Worm (Caenorhabditis elegans) whole organism, L1 larva: ENCODE measurements around the gene cyp-29A4.

Experiments used
- C04F5.9 ChIP-seq: sonication (generic microtip); optimal IDR thresholded peaks from 2 replicates; lab custom pipeline; 2016; ENCODE audit warnings: missing genetic modification characterization, missing compliant biosample characterization
- C16A3.4 ChIP-seq: fragments of 150-350 bp; optimal IDR thresholded peaks from 2 replicates; lab custom pipeline; 2014; ENCODE audit warnings: missing biosample characterization, missing genetic modification characterization
- aha-1 ChIP-seq: fragments of 150-350 bp; optimal IDR thresholded peaks from 2 replicates; lab custom pipeline; 2014; ENCODE audit warnings: missing biosample characterization, missing genetic modification characterization
- aly-2 ChIP-seq: fragments of 150-350 bp; optimal IDR thresholded peaks from 2 replicates; lab custom pipeline; 2014; ENCODE audit warnings: missing biosample characterization, missing genetic modification characterization
- ama-1 ChIP-seq: fragments of 150-350 bp; optimal IDR thresholded peaks from 2 replicates; lab custom pipeline; 2014
- ceh-8 ChIP-seq: fragments of 200-800 bp; sonication (Bioruptor generic); optimal IDR thresholded peaks from 2 replicates; lab custom pipeline; 2018; ENCODE audit warnings: mild to moderate bottlenecking, missing genetic modification characterization, moderate library complexity, missing compliant biosample characterization
- ces-1 ChIP-seq: fragments of 150-350 bp; optimal IDR thresholded peaks from 2 replicates; lab custom pipeline; 2014; ENCODE audit warnings: missing biosample characterization, missing genetic modification reagents, missing genetic modification characterization
- dpl-1 ChIP-seq, 3 experiments: fragments of 150-350 bp in 2 of 3; sonication (generic microtip) in 1 of 3; optimal IDR thresholded peaks; 2 replicates each; lab custom pipeline; 2014 to 2017; ENCODE audit warnings: missing biosample characterization in 3 of 3, missing genetic modification characterization in 3 of 3, missing genetic modification reagents in 3 of 3
- efl-1 ChIP-seq, 4 experiments: fragments of 150-350 bp; optimal IDR thresholded peaks in 3 of 4; peaks in 1 of 4; 1 replicate in 1 of 4; 2 replicates in 3 of 4; lab custom pipeline; 2014; ENCODE audit warnings: missing biosample characterization in 2 of 4, missing genetic modification characterization in 2 of 4, missing genetic modification reagents in 2 of 4
- egl-13 ChIP-seq: sonication (generic microtip); optimal IDR thresholded peaks from 2 replicates; lab custom pipeline; 2016; ENCODE audit warnings: missing genotype, missing genetic modification reagents, missing genetic modification characterization, missing compliant biosample characterization
- elt-2 ChIP-seq: sonication (generic microtip); optimal IDR thresholded peaks from 2 replicates; lab custom pipeline; 2016; ENCODE audit warnings: missing genetic modification characterization, mild to moderate bottlenecking, inconsistent platforms, missing compliant biosample characterization, missing genetic modification reagents
- elt-3 ChIP-seq, 6 experiments: fragments of 150-350 bp in 1 of 6; sonication (generic microtip); optimal IDR thresholded peaks; 2 replicates each; lab custom pipeline; 2017 to 2018; ENCODE audit warnings: missing biosample characterization in 6 of 6, missing genetic modification characterization in 6 of 6, inconsistent platforms in 1 of 6
- fkh-8 ChIP-seq: sonication (generic microtip); optimal IDR thresholded peaks from 2 replicates; lab custom pipeline; 2016; ENCODE audit warnings: mild to moderate bottlenecking, missing genetic modification characterization, missing compliant biosample characterization
- hlh-17 ChIP-seq: fragments of 200-800 bp; sonication (Bioruptor generic); optimal IDR thresholded peaks from 2 replicates; lab custom pipeline; 2018; ENCODE audit warnings: missing genetic modification characterization, mild to moderate bottlenecking, missing compliant biosample characterization, moderate library complexity, borderline replicate concordance
- hlh-4 ChIP-seq: sonication (generic microtip); optimal IDR thresholded peaks from 2 replicates; lab custom pipeline; 2016; ENCODE audit warnings: mild to moderate bottlenecking, missing genetic modification characterization, missing compliant biosample characterization
- hpl-2 ChIP-seq: fragments of 150-350 bp; optimal IDR thresholded peaks from 2 replicates; lab custom pipeline; 2014; ENCODE audit warnings: missing biosample characterization, missing genetic modification reagents, missing genetic modification characterization
- lin-35 ChIP-seq, 2 experiments: fragments of 150-350 bp; optimal IDR thresholded peaks; 2 replicates each; lab custom pipeline; 2014; ENCODE audit warnings: missing biosample characterization in 2 of 2, missing genetic modification characterization in 2 of 2, missing genetic modification reagents in 2 of 2
- lsy-2 ChIP-seq, 2 experiments: fragments of 150-350 bp; optimal IDR thresholded peaks; 2 replicates each; lab custom pipeline; 2014; ENCODE audit warnings: missing biosample characterization in 2 of 2, missing genetic modification characterization in 2 of 2
- mab-9 ChIP-seq: fragments of 200-800 bp; sonication (Bioruptor generic); IDR thresholded peaks from 2 replicates; pipeline ENCODE4 v1.3.6; 2022; ENCODE audit warnings: missing genetic modification reagents, missing genetic modification characterization, missing compliant biosample characterization
- mdl-1 ChIP-seq, 2 experiments: fragments of 150-350 bp; optimal IDR thresholded peaks; 2 replicates each; lab custom pipeline; 2014 to 2017; ENCODE audit warnings: missing biosample characterization in 2 of 2, missing genetic modification characterization in 2 of 2, inconsistent platforms in 1 of 2
- nhr-11 ChIP-seq: fragments of 150-350 bp; optimal IDR thresholded peaks from 2 replicates; lab custom pipeline; 2014; ENCODE audit warnings: missing biosample characterization, missing genetic modification characterization
- nhr-20 ChIP-seq: sonication (generic microtip); optimal IDR thresholded peaks from 2 replicates; lab custom pipeline; 2016; ENCODE audit warnings: mild to moderate bottlenecking, missing genetic modification characterization, missing compliant biosample characterization
- nhr-237 ChIP-seq: fragments of 150-350 bp; optimal IDR thresholded peaks from 2 replicates; lab custom pipeline; 2014; ENCODE audit warnings: missing biosample characterization, missing genetic modification characterization
- nhr-71 ChIP-seq: sonication (generic microtip); optimal IDR thresholded peaks from 2 replicates; lab custom pipeline; 2016; ENCODE audit warnings: mild to moderate bottlenecking, missing genetic modification characterization, moderate library complexity, missing compliant biosample characterization
- nhr-76 ChIP-seq: sonication (generic microtip); optimal IDR thresholded peaks from 2 replicates; lab custom pipeline; 2017; ENCODE audit warnings: missing biosample characterization, missing genetic modification characterization
- nhr-84 ChIP-seq: sonication (generic microtip); optimal IDR thresholded peaks from 2 replicates; lab custom pipeline; 2017; ENCODE audit warnings: missing biosample characterization, missing genetic modification characterization
- pax-3 ChIP-seq: fragments of 200-800 bp; sonication (Bioruptor generic); optimal IDR thresholded peaks from 2 replicates; lab custom pipeline; 2018; ENCODE audit warnings: mild to moderate bottlenecking, missing genetic modification characterization, moderate library complexity, missing compliant biosample characterization
- snu-23 ChIP-seq: sonication (generic microtip); optimal IDR thresholded peaks from 2 replicates; lab custom pipeline; 2016; ENCODE audit warnings: missing genetic modification characterization, missing compliant biosample characterization
- sptf-1 ChIP-seq: fragments of 150-350 bp; optimal IDR thresholded peaks from 2 replicates; lab custom pipeline; 2014; ENCODE audit warnings: missing biosample characterization, missing genetic modification characterization
- tlp-1 ChIP-seq: fragments of 150-350 bp; optimal IDR thresholded peaks from 2 replicates; lab custom pipeline; 2014; ENCODE audit warnings: missing biosample characterization, missing genetic modification characterization
- unc-30 ChIP-seq: sonication (generic microtip); optimal IDR thresholded peaks from 2 replicates; lab custom pipeline; 2017; ENCODE audit warnings: missing biosample characterization, missing genetic modification characterization
- vab-15 ChIP-seq: sonication (generic microtip); optimal IDR thresholded peaks from 2 replicates; lab custom pipeline; 2017; ENCODE audit warnings: missing genotype, mild to moderate bottlenecking, missing genetic modification characterization, missing compliant biosample characterization
- zag-1 ChIP-seq: fragments of 150-350 bp; optimal IDR thresholded peaks from 2 replicates; lab custom pipeline; 2014; ENCODE audit warnings: missing biosample characterization, missing genetic modification characterization
- ztf-4 ChIP-seq: fragments of 150-350 bp; optimal IDR thresholded peaks from 2 replicates; lab custom pipeline; 2014; ENCODE audit warnings: missing biosample characterization, missing genetic modification characterization

Gene cyp-29A4

DNA sequence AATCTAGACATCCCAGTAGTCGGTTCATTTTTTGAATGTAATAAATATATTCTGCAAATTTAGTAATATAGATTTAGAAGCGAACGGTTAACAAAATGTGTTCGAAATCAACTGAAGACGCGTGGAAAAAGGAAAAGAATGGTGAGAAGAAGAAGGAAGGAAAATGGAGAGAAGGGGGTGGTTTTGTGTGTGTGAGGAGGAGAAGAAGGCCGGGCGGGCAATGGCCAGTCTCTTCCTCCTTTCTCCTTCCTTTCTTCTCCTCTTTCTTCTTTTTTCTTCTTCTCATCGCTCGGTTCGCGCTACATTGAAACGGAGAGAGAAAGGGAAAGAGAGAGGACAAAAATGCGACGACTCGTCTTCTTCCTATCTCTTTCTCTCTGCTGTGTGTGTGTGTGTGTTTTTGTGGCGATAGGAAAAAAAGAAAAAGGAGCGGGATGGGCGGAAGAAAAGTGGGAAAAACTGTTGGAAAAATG is 37.6 kb downstream of the cyp-29A4 start, which contains the start of gene ztf-9 (continued):
- no peak for TF ChIP-seq unc-30 (tag; lab: Kevin White, UChicago)
- peak; percentile 17 for TF ChIP-seq nhr-20 (tag; lab: Kevin White, UChicago)
- TF ChIP-seq dpl-1 (GFP tag; optimal IDR thresholded peaks at IDR 0.05; lab: Kevin White, UChicago), result peak in 2 of 3 experiments; percentile 5 to 33
- no peak for TF ChIP-seq mab-9 (GFP tag; lab: Robert Waterston, UW)
- peak in 1 of 2 experiments; percentile 76 for TF ChIP-seq lsy-2 (tag; optimal IDR thresholded peaks at IDR 0.05; lab: Kevin White, UChicago)
- TF ChIP-seq lin-35 (GFP tag; optimal IDR thresholded peaks at IDR 0.05; lab: Kevin White, UChicago), result peak; percentile 16 to 47
- TF ChIP-seq fkh-8, result no peak
- TF ChIP-seq mdl-1 (tag; optimal IDR thresholded peaks at IDR 0.05; lab: Kevin White, UChicago), result no peak
- TF ChIP-seq ztf-4, result no peak
- no peak for TF ChIP-seq hlh-4 (tag; lab: Kevin White, UChicago)
- TF ChIP-seq aha-1, result no peak
- peak; percentile 40 for TF ChIP-seq C16A3.4
- TF ChIP-seq ces-1 (GFP tag; lab: Kevin White, UChicago), result no peak
- TF ChIP-seq snu-23 (GFP tag; lab: Kevin White, UChicago), result peak; percentile 59
- no peak for TF ChIP-seq nhr-11
- TF ChIP-seq nhr-237 (tag; lab: Kevin White, UChicago), result no peak
- peak; percentile 40 for TF ChIP-seq nhr-71 (tag; lab: Kevin White, UChicago)
- TF ChIP-seq hpl-2 (GFP tag; lab: Kevin White, UChicago), result no peak
- TF ChIP-seq C04F5.9 (tag; lab: Kevin White, UChicago), result no peak
- TF ChIP-seq, all 84 proteins: peak for 24

ce11 chrV:9692649-9693112 is 38.1 kb downstream of the cyp-29A4 start, which contains the start of gene ZK287.7:
ZK287.7 (plus strand) TSS chrV:9693062.
- TF ChIP-seq nhr-76 (no peak), ama-1 (lab: Kevin White, UChicago) (no peak), efl-1 (optimal IDR thresholded peaks at IDR 0.05; lab: Kevin White, UChicago) (no peak), efl-1 (GFP tag; optimal IDR thresholded peaks at IDR 0.05 in 1 of 2; lab: Kevin White, UChicago) (no peak)

ce11 chrV:9696715-9697114 is 42.2 kb downstream of the cyp-29A4 start, which contains the start of gene her-1:
her-1 (plus strand) TSS chrV:9697015.
- TF ChIP-seq aly-2 (tag; lab: Kevin White, UChicago) (no peak), elt-3 (tag; optimal IDR thresholded peaks at IDR 0.05; lab: Kevin White, UChicago) (no peak), sptf-1 (tag; lab: Kevin White, UChicago) (no peak), nhr-20 (tag; lab: Kevin White, UChicago) (no peak), hlh-17 (GFP tag; lab: Kevin White, UChicago) (no peak), lsy-2 (tag; optimal IDR thresholded peaks at IDR 0.05; lab: Kevin White, UChicago) (no peak), ceh-8 (no peak), lin-35 (GFP tag; optimal IDR thresholded peaks at IDR 0.05; lab: Kevin White, UChicago) (no peak), zag-1 (tag; lab: Kevin White, UChicago) (no peak), nhr-84 (tag; lab: Kevin White, UChicago) (no peak), pax-3 (tag; lab: Kevin White, UChicago) (no peak), vab-15 (tag; lab: Kevin White, UChicago) (no peak)

DNA sequence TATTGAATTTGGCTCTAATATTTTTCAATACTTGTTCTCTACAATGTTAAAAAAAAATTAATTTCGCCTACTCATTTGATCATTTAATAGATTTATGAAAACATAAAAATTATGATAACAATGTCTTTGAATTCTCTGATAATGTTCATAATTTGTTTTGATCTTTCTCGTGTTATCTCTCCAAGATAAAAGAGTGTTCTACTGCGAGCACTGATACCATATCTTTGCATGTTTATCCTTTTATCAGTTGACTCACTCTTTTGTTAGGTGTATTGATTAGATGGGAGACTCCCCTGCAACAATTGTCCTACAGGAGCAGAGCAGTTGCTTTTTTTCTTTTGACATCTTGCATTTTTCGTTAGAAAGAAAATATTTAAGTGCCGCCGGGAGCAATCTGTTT is 44.7 kb downstream of the cyp-29A4 start:
- TF ChIP-seq nhr-84 (tag; lab: Kevin White, UChicago) (no peak), elt-2 (tag; lab: Kevin White, UChicago) (peak; percentile 9), egl-13 (tag; lab: Kevin White, UChicago) (no peak)

DNA sequence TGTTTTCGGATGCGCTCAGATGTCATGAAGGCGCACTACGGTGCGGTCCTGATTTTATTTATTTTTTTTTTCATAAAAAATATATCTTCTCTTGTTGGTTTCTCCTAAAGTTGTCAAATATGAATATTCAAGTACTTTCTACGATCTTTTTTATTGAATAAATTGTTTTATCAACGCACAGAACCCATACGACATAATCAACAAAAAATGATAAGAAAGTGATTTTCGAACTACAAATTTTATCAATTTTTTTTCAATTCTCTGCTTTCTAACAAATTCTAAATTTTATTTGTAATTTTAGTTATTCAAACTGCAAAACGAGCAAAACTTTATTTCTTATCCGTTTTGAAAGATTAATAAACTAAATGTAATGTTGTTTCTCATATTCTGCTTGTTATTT is 47.3 kb downstream of the cyp-29A4 start:
- TF ChIP-seq elt-2 (tag; lab: Kevin White, UChicago) (peak; percentile 44), tlp-1 (tag; lab: Kevin White, UChicago) (peak; percentile 29), aly-2 (tag; lab: Kevin White, UChicago) (no peak)
